ENCODE assay signal across 2 worm cellular contexts in genomic region chrIV:7010195-7010594, ce11.
A peak's percentile ranks its signal among the peaks of the same experiment; 100 is the strongest.
TF ChIP-seq lines count a peak whose summit lies in the region.

No protein-coding gene starts in this region.

TF ChIP-seq in whole organism, L4 larva, 104 proteins besides CTCF, POLR2A, EP300 and RAD21:
- TF ChIP-seq Y48G9A.11 (GFP tag; IDR thresholded peaks at IDR 0.05; lab: Robert Waterston, UW), result no peak
- TF ChIP-seq set-16 (GFP tag; IDR thresholded peaks at IDR 0.05; lab: Robert Waterston, UW), result peak; percentile 68

TF ChIP-seq in whole organism, young adult, 124 proteins besides CTCF, POLR2A, EP300 and RAD21:
- no peak for TF ChIP-seq ztf-18 (tag; optimal IDR thresholded peaks at IDR 0.05; lab: Kevin White, UChicago)
- peak; percentile 23; the same call in 1 of the 2 replicates for TF ChIP-seq egrh-3 (GFP tag; IDR thresholded peaks at IDR 0.05; lab: Robert Waterston, UW)
- TF ChIP-seq zfh-2 (GFP tag; conservative IDR thresholded peaks at IDR 0.05; lab: Robert Waterston, UW), result peak; percentile 73
TF ChIP-seq in whole organism, young adult: peak in this region for 2.
